Worm (Caenorhabditis elegans): Measurements from ENCODE around the gene crn-5.

crn-5 gene

DNA sequence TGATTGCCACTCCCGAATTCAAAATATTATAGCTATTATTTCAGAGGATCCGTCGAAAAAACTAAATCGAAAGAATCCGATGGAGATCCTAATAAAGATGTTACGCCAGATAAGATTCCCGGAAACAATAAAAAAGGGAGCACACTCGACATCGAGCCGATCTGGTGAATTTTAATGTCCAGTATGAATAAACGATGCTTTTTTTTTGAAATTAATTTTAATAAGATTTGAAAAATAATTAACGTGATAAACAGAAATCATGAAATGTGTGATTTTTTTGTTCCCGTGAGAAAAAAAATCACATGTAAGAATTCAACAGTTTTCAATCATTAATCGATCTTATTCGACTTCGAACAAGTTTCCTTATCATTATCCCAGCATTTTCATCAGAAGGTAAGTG is 46.6 kb downstream of the crn-5 start, which contains the start of gene M28.9:
Gene M28.9 (plus strand): TSS at position 301 of the 400 bp plus-strand sequence.
- TF ChIP-seq rnt-1 (tag; optimal IDR thresholded peaks at IDR 0.05) = no peak
- TF ChIP-seq Y116A8C.19 (tag; optimal IDR thresholded peaks at IDR 0.05; ENCODE audit: borderline replicate concordance) = no peak
- TF ChIP-seq nhr-20 (tag; optimal IDR thresholded peaks at IDR 0.05) = no peak
- no peak for TF ChIP-seq hlh-17 (GFP tag; optimal IDR thresholded peaks at IDR 0.05; ENCODE audit: borderline replicate concordance)
- TF ChIP-seq alr-1 (tag; optimal IDR thresholded peaks at IDR 0.05; ENCODE audit: borderline replicate concordance) = no peak
- TF ChIP-seq dsc-1 (tag; optimal IDR thresholded peaks at IDR 0.05) = no peak
- TF ChIP-seq snpc-4 (tag; optimal IDR thresholded peaks at IDR 0.05) = no peak
- no peak for TF ChIP-seq efl-3 (GFP tag; optimal IDR thresholded peaks at IDR 0.05)
- TF ChIP-seq zip-4 (GFP tag; optimal IDR thresholded peaks at IDR 0.05) = no peak
- no peak for TF ChIP-seq lin-14 (GFP tag; optimal IDR thresholded peaks at IDR 0.05)
- no peak for TF ChIP-seq ceh-82 (tag; optimal IDR thresholded peaks at IDR 0.05)
- no peak for TF ChIP-seq nhr-19 (GFP tag; conservative IDR thresholded peaks at IDR 0.05)

All from whole organism, L1 larva.